Worm (Caenorhabditis elegans) whole organism, late embryonic: Measurements from ENCODE around the gene ldb-1.

Source experiments
- C38D4.7 ChIP-seq: fragments of 200-800 bp; sonication (Bioruptor generic); optimal IDR thresholded peaks from 2 replicates; lab custom pipeline; 2018; ENCODE audit warnings: mild to moderate bottlenecking, missing genetic modification characterization, moderate library complexity, missing compliant biosample characterization
- ama-1 ChIP-seq: fragments of 150-350 bp; optimal IDR thresholded peaks from 2 replicates; lab custom pipeline; 2014
- dve-1 ChIP-seq: sonication (generic microtip); optimal IDR thresholded peaks from 2 replicates; lab custom pipeline; 2017; ENCODE audit warnings: antibody characterized with exemption, mild to moderate bottlenecking, missing genetic modification characterization, missing compliant biosample characterization
- tbx-7 ChIP-seq: sonication (generic microtip); optimal IDR thresholded peaks from 2 replicates; lab custom pipeline; 2016; ENCODE audit warnings: missing genotype, missing genetic modification characterization, missing compliant biosample characterization
- unc-3 ChIP-seq, 2 experiments: fragments of 200-800 bp in 1 of 2; sonication (Bioruptor generic) in 1 of 2; sonication (generic microtip) in 1 of 2; conservative IDR thresholded peaks in 1 of 2; optimal IDR thresholded peaks in 1 of 2; 2 replicates each; pipeline versions ENCODE4 v1.3.6 to Lab custom; 2016 to 2022; ENCODE audit warnings: missing compliant biosample characterization in 2 of 2, missing genetic modification characterization in 2 of 2, missing genetic modification reagents in 1 of 2

DNA sequence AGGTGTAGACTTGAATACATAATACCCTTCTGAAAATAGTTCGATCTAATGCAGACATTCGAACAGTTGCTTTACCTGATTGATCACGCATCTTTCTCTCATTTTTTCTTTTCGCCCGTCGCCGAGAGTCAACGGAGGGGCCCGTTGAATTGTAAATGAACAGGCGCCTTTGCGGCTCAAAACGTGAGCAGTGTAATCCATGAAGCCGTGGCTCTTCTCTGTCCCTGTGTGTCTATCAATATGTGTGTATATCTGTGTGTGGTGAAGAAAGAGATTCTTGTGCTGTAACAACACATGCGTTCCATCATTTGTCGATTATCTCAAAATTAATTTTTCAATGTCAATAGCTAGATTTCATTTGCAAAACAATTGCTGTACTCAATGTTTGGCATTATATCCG is 6.8 kb downstream of the ldb-1 start:
- no peak for TF ChIP-seq tbx-7 (tag; lab: Kevin White, UChicago)
- no peak for TF ChIP-seq dve-1 (tag; lab: Kevin White, UChicago)
- TF ChIP-seq unc-3 (GFP tag; conservative IDR thresholded peaks at IDR 0.05; lab: Robert Waterston, UW), result no peak
- TF ChIP-seq unc-3 (tag; optimal IDR thresholded peaks at IDR 0.05; lab: Kevin White, UChicago), result no peak
- TF ChIP-seq ama-1 (lab: Kevin White, UChicago), result no peak
- no peak for TF ChIP-seq C38D4.7 (GFP tag; lab: Kevin White, UChicago)
